Fruit fly (Drosophila melanogaster): Measurements from ENCODE around the gene morgue.

DNA sequence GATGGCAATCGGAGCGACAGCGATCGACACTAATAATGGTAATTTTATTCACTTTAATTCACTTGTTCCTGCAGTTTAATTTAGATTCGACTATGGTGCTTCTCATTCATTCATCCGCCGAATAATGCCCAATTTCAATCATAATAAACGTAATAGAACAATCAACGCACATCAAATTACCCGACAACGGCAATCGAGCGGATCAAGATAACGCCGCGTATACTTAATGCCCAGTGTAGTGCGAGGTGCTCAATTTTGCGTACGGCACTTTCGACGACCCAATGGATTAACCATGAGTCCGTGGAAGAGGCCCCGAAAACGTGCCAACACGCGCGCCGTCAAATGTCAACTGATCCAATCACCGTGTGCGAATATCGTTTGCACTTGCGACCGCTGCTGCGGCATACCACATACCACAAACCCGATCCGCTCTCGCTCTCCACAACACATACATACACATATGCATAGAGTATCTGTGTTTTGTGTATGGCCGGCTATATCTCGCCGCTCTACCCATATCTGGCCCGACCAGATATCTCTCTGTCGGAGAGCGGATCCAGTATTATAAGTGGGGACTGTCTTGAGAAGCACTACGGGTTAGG, 32.3 kb upstream of the morgue start, which contains the start of gene ine:
- no peak for TF ChIP-seq psq (GFP tag; optimal IDR thresholded peaks at IDR 0.05)
- TF ChIP-seq woc (GFP tag; optimal IDR thresholded peaks at IDR 0.05): no peak
- TF ChIP-seq CG32264 (GFP tag; optimal IDR thresholded peaks at IDR 0.05): no peak
- TF ChIP-seq Dfd (GFP tag; optimal IDR thresholded peaks at IDR 0.05): no peak
- no peak for TF ChIP-seq sv (GFP tag; optimal IDR thresholded peaks at IDR 0.05)
- no peak for TF ChIP-seq Myc (optimal IDR thresholded peaks at IDR 0.05)

Measured in whole organism, wandering third instar larva.